Worm (Caenorhabditis elegans) whole organism, L1 larva: ENCODE measurements around the gene F36H5.14.

Experiments used
- C04F5.9 ChIP-seq: sonication (generic microtip); optimal IDR thresholded peaks from 2 replicates; lab custom pipeline; 2016; ENCODE audit warnings: missing genetic modification characterization, missing compliant biosample characterization
- C16A3.4 ChIP-seq: fragments of 150-350 bp; optimal IDR thresholded peaks from 2 replicates; lab custom pipeline; 2014; ENCODE audit warnings: missing biosample characterization, missing genetic modification characterization
- C34B4.2 ChIP-seq: sonication (generic microtip); optimal IDR thresholded peaks from 2 replicates; lab custom pipeline; 2017; ENCODE audit warnings: mild to moderate bottlenecking, missing genetic modification characterization, missing compliant biosample characterization
- Y116A8C.19 ChIP-seq: sonication (generic microtip); optimal IDR thresholded peaks from 2 replicates; lab custom pipeline; 2016; ENCODE audit warnings: missing compliant biosample characterization, missing genetic modification characterization, borderline replicate concordance
- ama-1 ChIP-seq: fragments of 150-350 bp; optimal IDR thresholded peaks from 2 replicates; lab custom pipeline; 2014
- blmp-1 ChIP-seq: fragments of 150-350 bp; optimal IDR thresholded peaks from 2 replicates; lab custom pipeline; 2014; ENCODE audit warnings: missing biosample characterization, missing genetic modification characterization
- ceh-88 ChIP-seq: fragments of 200-800 bp; sonication (Bioruptor generic); IDR thresholded peaks from 2 replicates; pipeline ENCODE4 v1.3.6; 2022; ENCODE audit warnings: missing genetic modification characterization, missing compliant biosample characterization
- ces-1 ChIP-seq: fragments of 150-350 bp; optimal IDR thresholded peaks from 2 replicates; lab custom pipeline; 2014; ENCODE audit warnings: missing biosample characterization, missing genetic modification reagents, missing genetic modification characterization
- dpl-1 ChIP-seq, 3 experiments: fragments of 150-350 bp in 2 of 3; sonication (generic microtip) in 1 of 3; optimal IDR thresholded peaks; 2 replicates each; lab custom pipeline; 2014 to 2017; ENCODE audit warnings: missing biosample characterization in 3 of 3, missing genetic modification characterization in 3 of 3, missing genetic modification reagents in 3 of 3
- efl-1 ChIP-seq, 4 experiments: fragments of 150-350 bp; optimal IDR thresholded peaks in 3 of 4; peaks in 1 of 4; 1 replicate in 1 of 4; 2 replicates in 3 of 4; lab custom pipeline; 2014; ENCODE audit warnings: missing biosample characterization in 2 of 4, missing genetic modification characterization in 2 of 4, missing genetic modification reagents in 2 of 4
- egl-27 ChIP-seq, 2 experiments: fragments of 150-350 bp in 1 of 2; sonication (generic microtip); optimal IDR thresholded peaks; 3 replicates each; lab custom pipeline; 2017 to 2018; ENCODE audit warnings: missing biosample characterization in 2 of 2, missing genetic modification characterization in 2 of 2, missing genetic modification reagents in 2 of 2
- elt-2 ChIP-seq: sonication (generic microtip); optimal IDR thresholded peaks from 2 replicates; lab custom pipeline; 2016; ENCODE audit warnings: missing genetic modification characterization, mild to moderate bottlenecking, inconsistent platforms, missing compliant biosample characterization, missing genetic modification reagents
- elt-3 ChIP-seq, 6 experiments: fragments of 150-350 bp in 1 of 6; sonication (generic microtip); optimal IDR thresholded peaks; 2 replicates each; lab custom pipeline; 2017 to 2018; ENCODE audit warnings: missing biosample characterization in 6 of 6, missing genetic modification characterization in 6 of 6, inconsistent platforms in 1 of 6
- ets-5 ChIP-seq: fragments of 200-800 bp; sonication (Bioruptor generic); IDR thresholded peaks from 2 replicates; pipeline ENCODE4 v1.3.6; 2022; ENCODE audit warnings: missing genetic modification characterization, missing compliant biosample characterization
- hpl-2 ChIP-seq: fragments of 150-350 bp; optimal IDR thresholded peaks from 2 replicates; lab custom pipeline; 2014; ENCODE audit warnings: missing biosample characterization, missing genetic modification reagents, missing genetic modification characterization
- jun-1 ChIP-seq: fragments of 150-350 bp; optimal IDR thresholded peaks from 2 replicates; lab custom pipeline; 2014; ENCODE audit warnings: missing biosample characterization, missing genetic modification reagents, missing genetic modification characterization
- lin-13 ChIP-seq: fragments of 150-350 bp; optimal IDR thresholded peaks from 2 replicates; lab custom pipeline; 2014; ENCODE audit warnings: missing biosample characterization, missing genetic modification reagents, missing genetic modification characterization
- lin-14 ChIP-seq: fragments of 200-800 bp; sonication (Bioruptor generic); optimal IDR thresholded peaks from 2 replicates; lab custom pipeline; 2018; ENCODE audit warnings: mild to moderate bottlenecking, missing genetic modification characterization, moderate library complexity, missing compliant biosample characterization
- lin-15B ChIP-seq: fragments of 150-350 bp; sonication (generic microtip); optimal IDR thresholded peaks from 3 replicates; lab custom pipeline; 2014; ENCODE audit warnings: missing biosample characterization, missing genetic modification characterization
- lin-35 ChIP-seq, 2 experiments: fragments of 150-350 bp; optimal IDR thresholded peaks; 2 replicates each; lab custom pipeline; 2014; ENCODE audit warnings: missing biosample characterization in 2 of 2, missing genetic modification characterization in 2 of 2, missing genetic modification reagents in 2 of 2
- lin-39 ChIP-seq: fragments of 150-350 bp; optimal IDR thresholded peaks from 2 replicates; lab custom pipeline; 2014; ENCODE audit warnings: missing biosample characterization, missing genetic modification reagents, missing genetic modification characterization
- lir-3 ChIP-seq: sonication (generic microtip); optimal IDR thresholded peaks from 2 replicates; lab custom pipeline; 2016; ENCODE audit warnings: mild to moderate bottlenecking, missing genetic modification characterization, moderate library complexity, missing compliant biosample characterization; ENCODE audit not compliant: poor library complexity
- lsy-2 ChIP-seq, 2 experiments: fragments of 150-350 bp; optimal IDR thresholded peaks; 2 replicates each; lab custom pipeline; 2014; ENCODE audit warnings: missing biosample characterization in 2 of 2, missing genetic modification characterization in 2 of 2
- mab-9 ChIP-seq: fragments of 200-800 bp; sonication (Bioruptor generic); IDR thresholded peaks from 2 replicates; pipeline ENCODE4 v1.3.6; 2022; ENCODE audit warnings: missing genetic modification reagents, missing genetic modification characterization, missing compliant biosample characterization
- mdl-1 ChIP-seq, 2 experiments: fragments of 150-350 bp; optimal IDR thresholded peaks; 2 replicates each; lab custom pipeline; 2014 to 2017; ENCODE audit warnings: missing biosample characterization in 2 of 2, missing genetic modification characterization in 2 of 2, inconsistent platforms in 1 of 2
- mep-1 ChIP-seq: fragments of 150-350 bp; optimal IDR thresholded peaks from 2 replicates; lab custom pipeline; 2014; ENCODE audit warnings: missing biosample characterization, missing genetic modification characterization
- nhr-11 ChIP-seq: fragments of 150-350 bp; optimal IDR thresholded peaks from 2 replicates; lab custom pipeline; 2014; ENCODE audit warnings: missing biosample characterization, missing genetic modification characterization
- nhr-12 ChIP-seq: sonication (generic microtip); optimal IDR thresholded peaks from 2 replicates; lab custom pipeline; 2017; ENCODE audit warnings: missing biosample characterization, missing genetic modification characterization
- nhr-19 ChIP-seq: fragments of 200-800 bp; sonication (Bioruptor generic); conservative IDR thresholded peaks from 2 replicates; pipeline ENCODE4 v1.3.6; 2022; ENCODE audit warnings: missing genetic modification characterization, missing compliant biosample characterization
- nhr-20 ChIP-seq: sonication (generic microtip); optimal IDR thresholded peaks from 2 replicates; lab custom pipeline; 2016; ENCODE audit warnings: mild to moderate bottlenecking, missing genetic modification characterization, missing compliant biosample characterization
- nhr-237 ChIP-seq: fragments of 150-350 bp; optimal IDR thresholded peaks from 2 replicates; lab custom pipeline; 2014; ENCODE audit warnings: missing biosample characterization, missing genetic modification characterization
- nhr-71 ChIP-seq: sonication (generic microtip); optimal IDR thresholded peaks from 2 replicates; lab custom pipeline; 2016; ENCODE audit warnings: mild to moderate bottlenecking, missing genetic modification characterization, moderate library complexity, missing compliant biosample characterization
- nhr-77 ChIP-seq: fragments of 150-350 bp; optimal IDR thresholded peaks from 2 replicates; lab custom pipeline; 2014; ENCODE audit warnings: missing biosample characterization, missing genetic modification characterization
- nhr-85 ChIP-seq: sonication (generic microtip); peaks from one replicate; lab custom pipeline; 2016; ENCODE audit warnings: missing genetic modification characterization, inconsistent platforms, missing compliant biosample characterization
- nhr-90 ChIP-seq: sonication (generic microtip); optimal IDR thresholded peaks from 2 replicates; lab custom pipeline; 2016; ENCODE audit warnings: mild to moderate bottlenecking, missing genetic modification characterization, missing compliant biosample characterization; ENCODE audit not compliant: poor library complexity
- pax-3 ChIP-seq: fragments of 200-800 bp; sonication (Bioruptor generic); optimal IDR thresholded peaks from 2 replicates; lab custom pipeline; 2018; ENCODE audit warnings: mild to moderate bottlenecking, missing genetic modification characterization, moderate library complexity, missing compliant biosample characterization
- rnt-1 ChIP-seq: sonication (generic microtip); optimal IDR thresholded peaks from 2 replicates; lab custom pipeline; 2016; ENCODE audit warnings: mild to moderate bottlenecking, missing genetic modification characterization, moderate library complexity, missing compliant biosample characterization
- skn-1 ChIP-seq: fragments of 150-350 bp; optimal IDR thresholded peaks from 2 replicates; lab custom pipeline; 2014; ENCODE audit warnings: missing biosample characterization, missing genetic modification characterization
- swsn-7 ChIP-seq: sonication (generic microtip); optimal IDR thresholded peaks from 2 replicates; lab custom pipeline; 2016; ENCODE audit warnings: missing genetic modification characterization, missing compliant biosample characterization
- tbx-2 ChIP-seq: sonication (generic microtip); optimal IDR thresholded peaks from 2 replicates; lab custom pipeline; 2016; ENCODE audit warnings: missing genetic modification characterization, missing compliant biosample characterization
- tlp-1 ChIP-seq: fragments of 150-350 bp; optimal IDR thresholded peaks from 2 replicates; lab custom pipeline; 2014; ENCODE audit warnings: missing biosample characterization, missing genetic modification characterization
- unc-130 ChIP-seq: fragments of 150-350 bp; optimal IDR thresholded peaks from 2 replicates; lab custom pipeline; 2017; ENCODE audit warnings: missing biosample characterization, missing genetic modification characterization, inconsistent platforms
- unc-86 ChIP-seq: sonication (generic microtip); optimal IDR thresholded peaks from 2 replicates; lab custom pipeline; 2016; ENCODE audit warnings: missing genetic modification characterization, missing compliant biosample characterization
- vab-15 ChIP-seq: sonication (generic microtip); optimal IDR thresholded peaks from 2 replicates; lab custom pipeline; 2017; ENCODE audit warnings: missing genotype, mild to moderate bottlenecking, missing genetic modification characterization, missing compliant biosample characterization
- xbp-1 ChIP-seq: sonication (generic microtip); optimal IDR thresholded peaks from 2 replicates; lab custom pipeline; 2016; ENCODE audit warnings: missing genetic modification characterization, missing compliant biosample characterization
- zip-4 ChIP-seq: fragments of 200-800 bp; sonication (Bioruptor generic); optimal IDR thresholded peaks from 2 replicates; lab custom pipeline; 2018; ENCODE audit warnings: mild to moderate bottlenecking, missing genetic modification characterization, moderate library complexity, missing compliant biosample characterization
- ztf-4 ChIP-seq: fragments of 150-350 bp; optimal IDR thresholded peaks from 2 replicates; lab custom pipeline; 2014; ENCODE audit warnings: missing biosample characterization, missing genetic modification characterization

The F36H5.14 gene

DNA sequence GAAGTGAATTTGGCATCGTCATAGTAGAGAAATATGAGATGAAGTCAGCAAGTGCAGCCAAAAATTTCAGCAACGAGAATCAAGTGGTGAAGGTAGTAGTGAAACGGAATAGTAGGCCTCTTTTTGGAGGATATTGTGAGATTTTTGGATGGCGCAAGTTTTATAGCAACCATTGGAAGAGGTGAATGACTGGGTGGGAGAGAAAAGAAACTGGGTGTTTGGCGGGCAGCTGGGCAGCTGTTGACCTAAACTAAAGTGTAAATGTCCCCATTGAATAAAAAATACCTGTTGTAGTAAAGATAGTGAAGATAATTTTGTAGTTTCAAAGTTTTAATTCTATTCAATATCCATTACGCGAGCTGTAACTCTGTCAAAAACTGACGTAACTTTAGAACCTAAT is 40.7 kb downstream of the F36H5.14 start:
- TF ChIP-seq egl-27 (tag; optimal IDR thresholded peaks at IDR 0.05; lab: Kevin White, UChicago) = no peak
- TF ChIP-seq dpl-1 (GFP tag; optimal IDR thresholded peaks at IDR 0.05; lab: Kevin White, UChicago) = no peak
- TF ChIP-seq blmp-1 (tag; lab: Kevin White, UChicago) = no peak
- TF ChIP-seq efl-1 (optimal IDR thresholded peaks at IDR 0.05; lab: Kevin White, UChicago) = no peak
- TF ChIP-seq efl-1 (GFP tag; optimal IDR thresholded peaks at IDR 0.05 in 1 of 2; lab: Kevin White, UChicago) = peak in 1 of 2 experiments; percentile 86
- TF ChIP-seq C34B4.2 (tag; lab: Kevin White, UChicago) = no peak
- no peak for TF ChIP-seq ces-1 (GFP tag; lab: Kevin White, UChicago)
- TF ChIP-seq pax-3 = no peak
- TF ChIP-seq lin-14 (GFP tag; lab: Kevin White, UChicago) = no peak
- TF ChIP-seq C04F5.9 (tag; lab: Kevin White, UChicago) = no peak

DNA sequence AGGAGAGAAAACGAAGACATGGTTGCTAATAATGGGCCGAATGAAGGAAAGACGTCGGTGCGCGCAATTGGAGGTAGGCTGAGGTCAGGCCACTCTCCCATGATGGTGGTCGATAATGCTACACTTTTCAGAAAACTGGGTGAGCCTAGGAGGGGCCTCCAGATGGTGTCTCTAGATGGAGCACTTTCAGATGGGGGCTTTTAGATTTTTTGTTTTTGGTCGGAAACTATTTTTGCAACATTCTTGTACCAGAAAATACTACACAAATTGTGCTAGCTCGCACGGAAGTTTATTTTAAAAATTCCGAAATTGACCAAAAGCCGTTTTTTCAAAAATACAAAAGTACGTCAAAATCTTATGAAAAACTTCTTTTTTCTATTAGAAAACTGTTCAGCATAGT is 43.0 kb downstream of the F36H5.14 start, which contains the start of gene fbxb-10:
Gene fbxb-10, minus strand, starts transcription at position 101 of the 400 bp plus-strand sequence.
- TF ChIP-seq ztf-4 (no peak), lir-3 (no peak), ets-5 (GFP tag; lab: Robert Waterston, UW) (no peak)

DNA sequence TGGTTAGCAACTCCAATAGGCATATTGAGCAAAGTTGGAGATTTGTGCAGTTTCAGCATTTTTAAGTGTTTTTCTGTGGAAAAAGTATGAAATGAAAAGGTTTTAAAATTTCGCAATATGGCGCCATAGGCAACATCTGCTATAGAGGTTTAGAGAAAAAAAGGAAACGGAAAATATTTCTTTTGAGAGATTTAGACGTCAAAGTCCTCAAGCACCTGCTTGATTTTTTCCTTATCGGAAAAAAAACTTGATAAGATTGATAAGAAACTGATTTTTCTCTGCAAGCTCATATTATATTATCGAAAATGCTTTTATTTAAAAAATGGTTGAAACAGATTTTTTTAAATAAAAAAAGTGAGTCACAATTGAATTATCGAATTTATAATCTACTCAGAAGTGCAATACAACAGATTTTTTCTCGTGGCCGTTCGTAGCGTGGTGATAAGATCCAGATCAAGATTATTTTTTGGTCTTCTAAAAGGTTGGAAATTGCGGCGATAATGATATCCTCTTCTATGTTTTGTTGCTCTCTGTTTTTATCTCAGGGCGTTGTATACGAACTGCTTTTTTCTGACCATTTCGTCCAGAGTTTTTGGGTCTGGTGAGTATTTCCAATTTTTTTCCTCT is 44.7 kb downstream of the F36H5.14 start, which contains the start of gene fbxc-19:
Gene fbxc-19, plus strand, starts transcription at position 536 of the 627 bp plus-strand sequence.
- peak; percentile 34 for TF ChIP-seq swsn-7 (tag; lab: Kevin White, UChicago)
- peak; percentile 63 for TF ChIP-seq nhr-11
- peak; percentile 34 for TF ChIP-seq C16A3.4 (tag; lab: Kevin White, UChicago)
- no peak for TF ChIP-seq nhr-12 (tag; lab: Kevin White, UChicago)
- peak; percentile 75 for TF ChIP-seq jun-1 (tag; lab: Kevin White, UChicago)
- no peak for TF ChIP-seq unc-86 (tag; lab: Kevin White, UChicago)
- peak; percentile 58 for TF ChIP-seq mep-1 (tag; lab: Kevin White, UChicago)
- TF ChIP-seq nhr-20 (tag; lab: Kevin White, UChicago) = peak; percentile 60
- TF ChIP-seq lir-3 = peak; percentile 38
- TF ChIP-seq lin-13 = peak; percentile 40
- TF ChIP-seq mdl-1 (tag; optimal IDR thresholded peaks at IDR 0.05; lab: Kevin White, UChicago) = peak in 1 of 2 experiments; percentile 53
- TF ChIP-seq efl-1 (optimal IDR thresholded peaks at IDR 0.05; lab: Kevin White, UChicago) = peak; percentile 77 to 78
- TF ChIP-seq efl-1 (GFP tag; optimal IDR thresholded peaks at IDR 0.05 in 1 of 2; lab: Kevin White, UChicago) = peak; percentile 63 to 94
- no peak for TF ChIP-seq ama-1 (lab: Kevin White, UChicago)
- peak; percentile 100 for TF ChIP-seq elt-2 (tag; lab: Kevin White, UChicago)
- no peak for TF ChIP-seq mab-9 (GFP tag; lab: Robert Waterston, UW)
- peak; percentile 58 for TF ChIP-seq rnt-1
- TF ChIP-seq tbx-2 (tag; lab: Kevin White, UChicago) = peak; percentile 34
- TF ChIP-seq dpl-1 (GFP tag; optimal IDR thresholded peaks at IDR 0.05; lab: Kevin White, UChicago) = peak; percentile 56 to 61 (median 61)
- no peak for TF ChIP-seq lin-39
- TF ChIP-seq nhr-85 (tag; lab: Kevin White, UChicago) = peak; percentile 83
- TF ChIP-seq lin-14 (GFP tag; lab: Kevin White, UChicago) = peak; percentile 73
- TF ChIP-seq skn-1 = peak; percentile 91
- TF ChIP-seq hpl-2 (GFP tag; lab: Kevin White, UChicago) = peak; percentile 45
- peak; percentile 47 to 82 for TF ChIP-seq lin-35 (GFP tag; optimal IDR thresholded peaks at IDR 0.05; lab: Kevin White, UChicago)
- no peak for TF ChIP-seq ceh-88 (GFP tag; lab: Robert Waterston, UW)
- peak; percentile 64 for TF ChIP-seq nhr-237 (tag; lab: Kevin White, UChicago)
- peak; percentile 98 for TF ChIP-seq zip-4 (GFP tag; lab: Kevin White, UChicago)
- TF ChIP-seq xbp-1 (tag; lab: Kevin White, UChicago) = peak; percentile 3
- TF ChIP-seq tlp-1 (tag; lab: Kevin White, UChicago) = peak; percentile 81
- peak; percentile 4 for TF ChIP-seq lin-15B
- peak; percentile 53 for TF ChIP-seq nhr-90 (tag; lab: Kevin White, UChicago)
- TF ChIP-seq elt-3 (tag; optimal IDR thresholded peaks at IDR 0.05; lab: Kevin White, UChicago) = peak in 3 of 6 experiments; percentile 60 to 96 (median 89)
- no peak for TF ChIP-seq unc-130 (tag; lab: Kevin White, UChicago)
- TF ChIP-seq lsy-2 (tag; optimal IDR thresholded peaks at IDR 0.05; lab: Kevin White, UChicago) = peak; percentile 67 to 79
- TF ChIP-seq Y116A8C.19 (tag; lab: Kevin White, UChicago) = no peak
- TF ChIP-seq nhr-19 = peak; percentile 37
- peak; percentile 72 for TF ChIP-seq nhr-71 (tag; lab: Kevin White, UChicago)
- TF ChIP-seq vab-15 (tag; lab: Kevin White, UChicago) = no peak
- TF ChIP-seq nhr-77 (tag; lab: Kevin White, UChicago) = peak; percentile 38
